Worm (Caenorhabditis elegans): ENCODE data around the gene atf-6.

ce11 chrX:12484078-12484477 lies 3.3 kb downstream of the atf-6 start:
- no peak for TF ChIP-seq lin-15B (tag; optimal IDR thresholded peaks at IDR 0.05)
- TF ChIP-seq fkh-10 (GFP tag; optimal IDR thresholded peaks at IDR 0.05): no peak
- TF ChIP-seq nhr-71 (tag; optimal IDR thresholded peaks at IDR 0.05): no peak
- TF ChIP-seq lsy-2 (tag; optimal IDR thresholded peaks at IDR 0.05): no peak
